Worm (Caenorhabditis elegans) whole organism, L1 larva: ENCODE results near the gene ZC373.2.

Experiments used
- ama-1 ChIP-seq: fragments of 150-350 bp; optimal IDR thresholded peaks from 2 replicates; lab custom pipeline; 2014
- skn-1 ChIP-seq: fragments of 150-350 bp; optimal IDR thresholded peaks from 2 replicates; lab custom pipeline; 2014; ENCODE audit warnings: missing biosample characterization, missing genetic modification characterization
- tbx-2 ChIP-seq: sonication (generic microtip); optimal IDR thresholded peaks from 2 replicates; lab custom pipeline; 2016; ENCODE audit warnings: missing genetic modification characterization, missing compliant biosample characterization

- TF ChIP-seq skn-1 (no peak), tbx-2 (tag; lab: Kevin White, UChicago) (no peak), ama-1 (no peak)
Observed at ce11 chrX:10085073-10085472, 26.8 kb upstream of the ZC373.2 start.
